Worm (Caenorhabditis elegans) whole organism, L4 larva: ENCODE data around the gene tatn-1.

Experiments used
- F10B5.3 ChIP-seq: sonication (generic microtip); optimal IDR thresholded peaks from 2 replicates; lab custom pipeline; 2016; ENCODE audit warnings: mild to moderate bottlenecking, missing genetic modification characterization, missing compliant biosample characterization
- F26F4.8 ChIP-seq: fragments of 200-800 bp; sonication (Bioruptor generic); conservative IDR thresholded peaks from 2 replicates; pipeline ENCODE4 v1.3.6; 2022; ENCODE audit warnings: missing genetic modification characterization, missing compliant biosample characterization
- F44E2.7 ChIP-seq: fragments of 200-800 bp; sonication (Bioruptor generic); IDR thresholded peaks from 2 replicates; pipeline ENCODE4 v2.1.2; 2022; ENCODE audit warnings: missing genetic modification characterization, missing compliant biosample characterization
- R02D3.7 ChIP-seq: fragments of 150-350 bp; sonication (generic microtip); optimal IDR thresholded peaks from 3 replicates; lab custom pipeline; 2014; ENCODE audit warnings: missing biosample characterization, missing genetic modification characterization
- T20F7.1 ChIP-seq: fragments of 200-800 bp; sonication (Bioruptor generic); optimal IDR thresholded peaks from 2 replicates; lab custom pipeline; 2018; ENCODE audit warnings: mild to moderate bottlenecking, missing genetic modification characterization, missing compliant biosample characterization
- Y75B8A.6 ChIP-seq: fragments of 200-800 bp; sonication (Bioruptor generic); IDR thresholded peaks from 2 replicates; pipeline ENCODE4 v1.3.6; 2022; ENCODE audit warnings: missing genetic modification reagents, missing genetic modification characterization, missing compliant biosample characterization
- aha-1 ChIP-seq: fragments of 150-350 bp; peaks from one replicate; lab custom pipeline; 2014; ENCODE audit warnings: missing biosample characterization, missing genetic modification characterization
- arid-1 ChIP-seq: fragments of 200-800 bp; sonication (Bioruptor generic); conservative IDR thresholded peaks from 2 replicates; pipeline ENCODE4 v1.3.6; 2022; ENCODE audit warnings: missing genetic modification reagents, missing genetic modification characterization, missing compliant biosample characterization
- cey-2 ChIP-seq: sonication (generic microtip); optimal IDR thresholded peaks from 3 replicates; lab custom pipeline; 2017; ENCODE audit warnings: missing genetic modification characterization, mild to moderate bottlenecking, missing compliant biosample characterization, antibody characterized with exemption, borderline replicate concordance; ENCODE audit not compliant: insufficient read depth
- ctbp-1 ChIP-seq: fragments of 200-800 bp; sonication (Bioruptor generic); IDR thresholded peaks from 2 replicates; pipeline ENCODE4 v1.3.6; 2022; ENCODE audit warnings: missing genetic modification reagents, missing genetic modification characterization, missing compliant biosample characterization
- daf-12 ChIP-seq: fragments of 150-350 bp; optimal IDR thresholded peaks from 2 replicates; lab custom pipeline; 2014; ENCODE audit warnings: missing biosample characterization, missing genetic modification reagents, missing genetic modification characterization
- daf-16 ChIP-seq, 3 experiments: sonication (generic microtip); optimal IDR thresholded peaks; 2 replicates each; lab custom pipeline; 2016 to 2017; ENCODE audit warnings: missing genetic modification characterization in 3 of 3, missing genetic modification reagents in 3 of 3, mild to moderate bottlenecking in 2 of 3, missing compliant biosample characterization in 2 of 3, missing biosample characterization in 1 of 3, moderate library complexity in 1 of 3
- daf-8 ChIP-seq: fragments of 200-800 bp; sonication (Bioruptor generic); IDR thresholded peaks from 2 replicates; pipeline ENCODE4 v1.3.6; 2022; ENCODE audit warnings: missing genetic modification characterization, missing compliant biosample characterization
- dpl-1 ChIP-seq: fragments of 150-350 bp; optimal IDR thresholded peaks from 2 replicates; lab custom pipeline; 2014; ENCODE audit warnings: missing biosample characterization, missing genetic modification reagents, missing genetic modification characterization
- egl-27 ChIP-seq: sonication (generic microtip); optimal IDR thresholded peaks from 3 replicates; lab custom pipeline; 2017; ENCODE audit warnings: missing biosample characterization, missing genetic modification reagents, missing genetic modification characterization
- fkh-10 ChIP-seq: fragments of 150-350 bp; optimal IDR thresholded peaks from 2 replicates; lab custom pipeline; 2014; ENCODE audit warnings: missing biosample characterization, missing genetic modification reagents, missing genetic modification characterization
- hif-1 ChIP-seq, 2 experiments: sonication (generic microtip); optimal IDR thresholded peaks; 2 replicates each; lab custom pipeline; 2016 to 2017; ENCODE audit warnings: missing compliant biosample characterization in 2 of 2, missing genetic modification characterization in 2 of 2, missing genetic modification reagents in 2 of 2, missing genotype in 2 of 2, mild to moderate bottlenecking in 1 of 2
- jun-1 ChIP-seq: fragments of 150-350 bp; optimal IDR thresholded peaks from 2 replicates; lab custom pipeline; 2014; ENCODE audit warnings: missing biosample characterization, missing genetic modification reagents, missing genetic modification characterization
- lim-7 ChIP-seq: fragments of 200-800 bp; sonication (Bioruptor generic); IDR thresholded peaks from 2 replicates; pipeline ENCODE4 v1.3.6; 2022; ENCODE audit warnings: missing genetic modification characterization, missing compliant biosample characterization
- lin-1 ChIP-seq: fragments of 200-800 bp; sonication (Bioruptor generic); IDR thresholded peaks from 2 replicates; pipeline ENCODE4 v1.3.6; 2022; ENCODE audit warnings: missing genetic modification reagents, missing genetic modification characterization, missing compliant biosample characterization
- lin-13 ChIP-seq: fragments of 150-350 bp; optimal IDR thresholded peaks from 2 replicates; lab custom pipeline; 2014; ENCODE audit warnings: missing biosample characterization, missing genetic modification reagents, missing genetic modification characterization
- lin-38 ChIP-seq: fragments of 200-800 bp; sonication (Bioruptor generic); IDR thresholded peaks from 2 replicates; pipeline ENCODE4 v1.3.6; 2022; ENCODE audit warnings: missing genetic modification reagents, missing genetic modification characterization, missing compliant biosample characterization
- lsy-2 ChIP-seq, 2 experiments: fragments of 150-350 bp in 1 of 2; sonication (generic microtip) in 1 of 2; optimal IDR thresholded peaks; 2 replicates each; lab custom pipeline; 2014 to 2017; ENCODE audit warnings: missing biosample characterization in 2 of 2, missing genetic modification characterization in 2 of 2
- mdl-1 ChIP-seq, 2 experiments: fragments of 150-350 bp in 1 of 2; sonication (generic microtip) in 1 of 2; optimal IDR thresholded peaks; 2 replicates each; lab custom pipeline; 2014 to 2017; ENCODE audit warnings: missing biosample characterization in 2 of 2, missing genetic modification characterization in 2 of 2
- mes-2 ChIP-seq: sonication (generic microtip); optimal IDR thresholded peaks from 2 replicates; lab custom pipeline; 2016; ENCODE audit warnings: missing genotype, mild to moderate bottlenecking, missing genetic modification characterization, missing compliant biosample characterization; ENCODE audit not compliant: poor library complexity, severe bottlenecking
- mxl-3 ChIP-seq: fragments of 200-800 bp; sonication (Bioruptor generic); optimal IDR thresholded peaks from 2 replicates; lab custom pipeline; 2018; ENCODE audit warnings: mild to moderate bottlenecking, missing genetic modification characterization, missing compliant biosample characterization
- nhr-10 ChIP-seq: fragments of 150-350 bp; optimal IDR thresholded peaks from 2 replicates; lab custom pipeline; 2014; ENCODE audit warnings: missing biosample characterization, missing genetic modification characterization
- nhr-102 ChIP-seq: sonication (generic microtip); optimal IDR thresholded peaks from 2 replicates; lab custom pipeline; 2016; ENCODE audit warnings: mild to moderate bottlenecking, missing genetic modification characterization, moderate library complexity, missing compliant biosample characterization
- nhr-11 ChIP-seq: fragments of 150-350 bp; optimal IDR thresholded peaks from 2 replicates; lab custom pipeline; 2014; ENCODE audit warnings: missing biosample characterization, missing genetic modification characterization
- nhr-25 ChIP-seq: sonication (generic microtip); optimal IDR thresholded peaks from 2 replicates; lab custom pipeline; 2017; ENCODE audit warnings: missing genetic modification characterization, mild to moderate bottlenecking, missing compliant biosample characterization, antibody characterized with exemption, moderate library complexity, borderline replicate concordance; ENCODE audit not compliant: insufficient read depth
- nhr-28 ChIP-seq: fragments of 150-350 bp; optimal IDR thresholded peaks from 2 replicates; lab custom pipeline; 2014; ENCODE audit warnings: missing biosample characterization, missing genetic modification characterization
- nhr-41 ChIP-seq: fragments of 200-800 bp; sonication (Bioruptor generic); IDR thresholded peaks from 2 replicates; pipeline ENCODE4 v1.3.6; 2022; ENCODE audit warnings: missing genetic modification reagents, missing genetic modification characterization, missing compliant biosample characterization
- nhr-48 ChIP-seq: sonication (generic microtip); optimal IDR thresholded peaks from 2 replicates; lab custom pipeline; 2016; ENCODE audit warnings: mild to moderate bottlenecking, missing genetic modification characterization, missing compliant biosample characterization
- nhr-6 ChIP-seq: fragments of 150-350 bp; optimal IDR thresholded peaks from 2 replicates; lab custom pipeline; 2014; ENCODE audit warnings: missing biosample characterization, missing genetic modification characterization
- nhr-77 ChIP-seq: fragments of 150-350 bp; optimal IDR thresholded peaks from 2 replicates; lab custom pipeline; 2014; ENCODE audit warnings: missing biosample characterization, missing genetic modification characterization
- pha-4 ChIP-seq, 2 experiments: fragments of 150-350 bp in 1 of 2; fragments of 200-800 bp in 1 of 2; sonication (Bioruptor generic) in 1 of 2; IDR thresholded peaks in 1 of 2; optimal IDR thresholded peaks in 1 of 2; 2 replicates each; pipeline versions ENCODE4 v1.3.6 to Lab custom; 2014 to 2022; ENCODE audit warnings: missing genetic modification characterization in 2 of 2, missing genetic modification reagents in 2 of 2, missing biosample characterization in 1 of 2, missing compliant biosample characterization in 1 of 2
- pqm-1 ChIP-seq: sonication (generic microtip); optimal IDR thresholded peaks from 2 replicates; lab custom pipeline; 2017; ENCODE audit warnings: missing biosample characterization, missing genetic modification characterization
- rbr-2 ChIP-seq: sonication (generic microtip); optimal IDR thresholded peaks from 2 replicates; lab custom pipeline; 2016; ENCODE audit warnings: missing genotype, missing genetic modification characterization, missing compliant biosample characterization
- saeg-2 ChIP-seq: fragments of 200-800 bp; sonication (Bioruptor generic); IDR thresholded peaks from 2 replicates; pipeline ENCODE4 v1.3.6; 2022; ENCODE audit warnings: missing genetic modification reagents, missing genetic modification characterization, missing compliant biosample characterization
- set-16 ChIP-seq: fragments of 200-800 bp; sonication (Bioruptor generic); IDR thresholded peaks from 2 replicates; pipeline ENCODE4 v1.3.6; 2022; ENCODE audit warnings: missing genetic modification reagents, missing genetic modification characterization, missing compliant biosample characterization
- snpc-4 ChIP-seq: fragments of 150-350 bp; optimal IDR thresholded peaks from 2 replicates; lab custom pipeline; 2014; ENCODE audit warnings: missing biosample characterization, missing genetic modification characterization
- spr-1 ChIP-seq: sonication (generic microtip); optimal IDR thresholded peaks from 2 replicates; lab custom pipeline; 2016; ENCODE audit warnings: mild to moderate bottlenecking, missing genetic modification characterization, missing compliant biosample characterization
- tag-97 ChIP-seq: fragments of 200-800 bp; sonication (Bioruptor generic); IDR thresholded peaks from 2 replicates; pipeline ENCODE4 v1.3.6; 2022; ENCODE audit warnings: missing genetic modification characterization, missing compliant biosample characterization
- zfp-3 ChIP-seq: fragments of 200-800 bp; sonication (Bioruptor generic); conservative IDR thresholded peaks from 2 replicates; pipeline ENCODE4 v1.3.6; 2022; ENCODE audit warnings: missing genetic modification reagents, missing genetic modification characterization, missing compliant biosample characterization
- zip-11 ChIP-seq: fragments of 200-800 bp; sonication (Bioruptor generic); IDR thresholded peaks from 2 replicates; pipeline ENCODE4 v1.3.6; 2022; ENCODE audit warnings: missing genetic modification characterization, missing compliant biosample characterization

tatn-1 gene

DNA sequence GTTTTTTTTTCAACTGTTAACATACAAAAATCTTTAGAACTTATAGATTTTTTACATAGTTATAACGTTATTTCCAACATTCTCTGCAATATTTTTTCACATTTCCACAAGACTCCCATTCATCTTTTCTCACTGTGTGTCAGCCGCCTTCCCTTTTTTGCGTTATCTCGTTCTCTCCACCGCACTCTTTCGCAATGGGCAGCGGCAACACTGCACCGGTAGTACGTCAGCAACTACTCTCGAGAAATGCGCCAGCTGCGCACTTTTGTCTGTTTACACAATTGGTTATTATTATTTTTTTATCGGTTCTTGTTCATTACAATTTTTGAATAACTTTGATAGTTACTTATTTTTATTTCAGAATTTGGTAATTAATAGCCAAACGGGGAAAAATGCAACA lies 43.9 kb upstream of the tatn-1 start, which contains the start of gene C05G5.2 (continued):
- peak; percentile 48 to 92 for TF ChIP-seq lsy-2 (tag; optimal IDR thresholded peaks at IDR 0.05; lab: Kevin White, UChicago)
- TF ChIP-seq T20F7.1 (GFP tag; lab: Kevin White, UChicago) = peak; percentile 83
- TF ChIP-seq F44E2.7 = no peak
- no peak for TF ChIP-seq Y75B8A.6 (GFP tag; lab: Robert Waterston, UW)
- TF ChIP-seq mes-2 = peak; percentile 93
- TF ChIP-seq tag-97 (GFP tag; lab: Robert Waterston, UW) = no peak
- no peak for TF ChIP-seq F10B5.3 (tag; lab: Kevin White, UChicago)
- no peak for TF ChIP-seq lim-7 (GFP tag; lab: Robert Waterston, UW)
- peak; percentile 52; the same call in 1 of the 2 replicates for TF ChIP-seq nhr-41
- TF ChIP-seq dpl-1 = peak; percentile 77
- TF ChIP-seq set-16 (GFP tag; lab: Robert Waterston, UW) = peak; percentile 43; the same call in 1 of the 2 replicates
- TF ChIP-seq mdl-1 (tag; optimal IDR thresholded peaks at IDR 0.05; lab: Kevin White, UChicago) = peak; percentile 40 to 89
- TF ChIP-seq F26F4.8 (GFP tag; lab: Robert Waterston, UW) = no peak
- TF ChIP-seq nhr-48 (tag; lab: Kevin White, UChicago) = peak; percentile 76
- peak; percentile 70 for TF ChIP-seq jun-1 (tag; lab: Kevin White, UChicago)
- peak in 1 of 2 experiments; percentile 75 for TF ChIP-seq hif-1 (tag; optimal IDR thresholded peaks at IDR 0.05; lab: Kevin White, UChicago)
- TF ChIP-seq daf-12 (tag; lab: Kevin White, UChicago) = no peak
- peak; percentile 84 for TF ChIP-seq nhr-102 (tag; lab: Kevin White, UChicago)
- TF ChIP-seq zip-11 (GFP tag; lab: Robert Waterston, UW) = no peak
- TF ChIP-seq nhr-6 (tag; lab: Kevin White, UChicago) = peak; percentile 93
- TF ChIP-seq nhr-25 (tag; lab: Kevin White, UChicago) = peak; percentile 83
- TF ChIP-seq arid-1 (GFP tag; lab: Robert Waterston, UW) = peak; percentile 83
- TF ChIP-seq daf-8 (GFP tag; lab: Robert Waterston, UW) = no peak
- TF ChIP-seq pqm-1 (tag; lab: Kevin White, UChicago) = peak; percentile 95
- TF ChIP-seq R02D3.7 (tag; lab: Kevin White, UChicago) = no peak
- peak; percentile 81 for TF ChIP-seq pha-4 (GFP tag; IDR thresholded peaks at IDR 0.05; lab: Robert Waterston, UW)
- TF ChIP-seq pha-4 (tag; optimal IDR thresholded peaks at IDR 0.05; lab: Kevin White, UChicago) = peak; percentile 81
- TF ChIP-seq fkh-10 = peak; percentile 84
- peak; percentile 69 for TF ChIP-seq ctbp-1 (GFP tag; lab: Robert Waterston, UW)
- TF ChIP-seq egl-27 (tag; lab: Kevin White, UChicago) = no peak
- TF ChIP-seq spr-1 (tag; lab: Kevin White, UChicago) = peak; percentile 76
- peak; percentile 97 for TF ChIP-seq mxl-3 (GFP tag; lab: Kevin White, UChicago)
- TF ChIP-seq snpc-4 (tag; lab: Kevin White, UChicago) = peak; percentile 9
- TF ChIP-seq zfp-3 (GFP tag; lab: Robert Waterston, UW) = no peak
- peak; percentile 77 for TF ChIP-seq nhr-11 (tag; lab: Kevin White, UChicago)
- peak; percentile 76; the same call in 1 of the 2 replicates for TF ChIP-seq saeg-2
- TF ChIP-seq lin-1 (GFP tag; lab: Robert Waterston, UW) = no peak
- peak; percentile 97 for TF ChIP-seq nhr-77 (tag; lab: Kevin White, UChicago)
- no peak for TF ChIP-seq nhr-10 (tag; lab: Kevin White, UChicago)
- TF ChIP-seq cey-2 (tag; lab: Kevin White, UChicago) = peak; percentile 6
- peak; percentile 91 for TF ChIP-seq rbr-2 (tag; lab: Kevin White, UChicago)
- TF ChIP-seq daf-16 (GFP tag; optimal IDR thresholded peaks at IDR 0.05; lab: Kevin White, UChicago) = peak; percentile 0 to 38
- peak; percentile 98 for TF ChIP-seq daf-16 (tag; optimal IDR thresholded peaks at IDR 0.05; lab: Kevin White, UChicago)
- TF ChIP-seq aha-1 (tag; lab: Kevin White, UChicago) = peak; percentile 48
- TF ChIP-seq lin-13 (GFP tag; lab: Kevin White, UChicago) = peak; percentile 94
- TF ChIP-seq nhr-28 (tag; lab: Kevin White, UChicago) = peak; percentile 94
- peak; percentile 70 for TF ChIP-seq lin-38 (GFP tag; lab: Robert Waterston, UW)
